Worm (Caenorhabditis elegans) whole organism, young adult: Measurements from ENCODE around the gene kin-34.

Experiments used
- B0336.3 ChIP-seq: fragments of 200-800 bp; sonication (Bioruptor generic); IDR thresholded peaks from 2 replicates; pipeline ENCODE4 v1.3.6; 2022; ENCODE audit warnings: missing genetic modification characterization, missing compliant biosample characterization
- F39B2.1 ChIP-seq: fragments of 200-800 bp; sonication (Bioruptor generic); IDR thresholded peaks from 2 replicates; pipeline ENCODE4 v1.3.6; 2022; ENCODE audit warnings: missing genetic modification reagents, missing genetic modification characterization, missing compliant biosample characterization
- F57C9.4 ChIP-seq: sonication (generic microtip); optimal IDR thresholded peaks from 2 replicates; lab custom pipeline; 2017; ENCODE audit warnings: mild to moderate bottlenecking, missing genetic modification characterization, missing compliant biosample characterization
- K12H6.12 ChIP-seq: fragments of 200-800 bp; sonication (Bioruptor generic); optimal IDR thresholded peaks from 2 replicates; lab custom pipeline; 2018; ENCODE audit warnings: mild to moderate bottlenecking, missing genetic modification characterization, missing compliant biosample characterization
- T26A5.8 ChIP-seq: sonication (generic microtip); optimal IDR thresholded peaks from 2 replicates; lab custom pipeline; 2016; ENCODE audit warnings: missing genetic modification characterization, missing compliant biosample characterization
- ceh-27 ChIP-seq: fragments of 200-800 bp; sonication (Bioruptor generic); optimal IDR thresholded peaks from 2 replicates; lab custom pipeline; 2018; ENCODE audit warnings: mild to moderate bottlenecking, missing genetic modification characterization, moderate library complexity, missing compliant biosample characterization
- tbp1 ChIP-seq: fragments of 200-800 bp; sonication (Bioruptor generic); optimal IDR thresholded peaks from 2 replicates; lab custom pipeline; 2018; ENCODE audit warnings: mild to moderate bottlenecking, missing genetic modification characterization, missing compliant biosample characterization

ce11 chrV:258730-259129 is 12.7 kb upstream of the kin-34 start, which contains the start of gene nhr-204:
- TF ChIP-seq F39B2.1 (GFP tag; lab: Robert Waterston, UW), result no peak
- TF ChIP-seq T26A5.8, result no peak
- TF ChIP-seq B0336.3, result no peak
- no peak for TF ChIP-seq K12H6.12 (tag; lab: Kevin White, UChicago)
- TF ChIP-seq ceh-27 (GFP tag; lab: Kevin White, UChicago), result no peak
- TF ChIP-seq tbp1 (GFP tag; lab: Kevin White, UChicago), result no peak
- TF ChIP-seq F57C9.4 (tag; lab: Kevin White, UChicago), result no peak
